Worm (Caenorhabditis elegans): Measurements from ENCODE around the gene C42C1.12.

The C42C1.12 gene

ce11 chrIV:12282157-12282789 lies at the start of gene C42C1.12, which contains the start of gene C42C1.19:
Gene C42C1.12, minus strand, starts transcription at chrIV:12282207.
Gene C42C1.19, plus strand, starts transcription at chrIV:12282739.
- no peak for TF ChIP-seq tlp-1 (tag; optimal IDR thresholded peaks at IDR 0.05)
- TF ChIP-seq xbp-1 (tag; optimal IDR thresholded peaks at IDR 0.05) = peak; percentile 32
- no peak for TF ChIP-seq nhr-85 (tag)
- TF ChIP-seq ceh-63 (GFP tag; optimal IDR thresholded peaks at IDR 0.05) = no peak
- no peak for TF ChIP-seq grh-1 (GFP tag; IDR thresholded peaks at IDR 0.05)
- no peak for TF ChIP-seq C04F5.9 (tag; optimal IDR thresholded peaks at IDR 0.05)
- TF ChIP-seq ets-5 (GFP tag; IDR thresholded peaks at IDR 0.05) = no peak
- TF ChIP-seq nhr-77 (tag; optimal IDR thresholded peaks at IDR 0.05) = no peak
- no peak for TF ChIP-seq nhr-47 (tag; optimal IDR thresholded peaks at IDR 0.05)
- TF ChIP-seq swsn-7 (tag; optimal IDR thresholded peaks at IDR 0.05) = peak; percentile 3
- no peak for TF ChIP-seq unc-30 (tag; optimal IDR thresholded peaks at IDR 0.05)
- no peak for TF ChIP-seq lin-15B (tag; optimal IDR thresholded peaks at IDR 0.05)
- TF ChIP-seq pag-3 (tag; optimal IDR thresholded peaks at IDR 0.05; ENCODE audit: borderline replicate concordance, insufficient read depth) = no peak
- TF ChIP-seq nhr-84 (tag; optimal IDR thresholded peaks at IDR 0.05) = no peak
- TF ChIP-seq lir-3 (tag; optimal IDR thresholded peaks at IDR 0.05; ENCODE audit: poor library complexity) = no peak
- no peak for TF ChIP-seq jun-1 (tag; optimal IDR thresholded peaks at IDR 0.05)
- no peak for TF ChIP-seq fkh-4 (tag; optimal IDR thresholded peaks at IDR 0.05; ENCODE audit: borderline replicate concordance)
- no peak for TF ChIP-seq C34B4.2 (tag; optimal IDR thresholded peaks at IDR 0.05)
- TF ChIP-seq pqm-1 (tag; optimal IDR thresholded peaks at IDR 0.05) = no peak
- no peak for TF ChIP-seq nhr-237 (tag; optimal IDR thresholded peaks at IDR 0.05)
- peak; percentile 1 to 30 for TF ChIP-seq efl-1 (optimal IDR thresholded peaks at IDR 0.05)
- peak in 1 of 2 experiments; percentile 45 for TF ChIP-seq efl-1 (GFP tag; optimal IDR thresholded peaks at IDR 0.05 in 1 of 2)
- TF ChIP-seq unc-86 (tag; optimal IDR thresholded peaks at IDR 0.05) = no peak
- no peak for TF ChIP-seq fos-1 (tag; optimal IDR thresholded peaks at IDR 0.05)
- TF ChIP-seq egl-13 (tag; optimal IDR thresholded peaks at IDR 0.05) = no peak
- no peak for TF ChIP-seq nhr-11 (tag; optimal IDR thresholded peaks at IDR 0.05)
- TF ChIP-seq ceh-90 (tag; optimal IDR thresholded peaks at IDR 0.05) = no peak
- TF ChIP-seq Y116A8C.19 (tag; optimal IDR thresholded peaks at IDR 0.05; ENCODE audit: borderline replicate concordance) = no peak
- TF ChIP-seq dpl-1 (GFP tag; optimal IDR thresholded peaks at IDR 0.05) = peak in 1 of 3 experiments; percentile 39
- no peak for TF ChIP-seq aha-1 (tag; optimal IDR thresholded peaks at IDR 0.05)
- TF ChIP-seq mep-1 (tag; optimal IDR thresholded peaks at IDR 0.05) = peak; percentile 53
- TF ChIP-seq nhr-90 (tag; optimal IDR thresholded peaks at IDR 0.05; ENCODE audit: poor library complexity) = no peak
- no peak for TF ChIP-seq dsc-1 (tag; optimal IDR thresholded peaks at IDR 0.05)
- TF ChIP-seq pax-3 (tag; optimal IDR thresholded peaks at IDR 0.05) = no peak
- TF ChIP-seq snu-23 (GFP tag; optimal IDR thresholded peaks at IDR 0.05) = no peak
- TF ChIP-seq hlh-17 (GFP tag; optimal IDR thresholded peaks at IDR 0.05; ENCODE audit: borderline replicate concordance) = no peak
- TF ChIP-seq nhr-19 (GFP tag; conservative IDR thresholded peaks at IDR 0.05) = no peak
- TF ChIP-seq ceh-88 (GFP tag; IDR thresholded peaks at IDR 0.05) = no peak
- no peak for TF ChIP-seq ztf-4 (tag; optimal IDR thresholded peaks at IDR 0.05)
- TF ChIP-seq C16A3.4 (tag; optimal IDR thresholded peaks at IDR 0.05) = no peak
- TF ChIP-seq isw-1 (GFP tag; IDR thresholded peaks at IDR 0.05) = no peak
- TF ChIP-seq vab-15 (tag; optimal IDR thresholded peaks at IDR 0.05) = no peak
- no peak for TF ChIP-seq lin-39 (tag; optimal IDR thresholded peaks at IDR 0.05)
- TF ChIP-seq nhr-71 (tag; optimal IDR thresholded peaks at IDR 0.05) = no peak
- TF ChIP-seq zag-1 (tag; optimal IDR thresholded peaks at IDR 0.05) = no peak
- no peak for TF ChIP-seq ceh-8 (GFP tag; optimal IDR thresholded peaks at IDR 0.05)
- TF ChIP-seq lin-35 (GFP tag; optimal IDR thresholded peaks at IDR 0.05) = peak; percentile 1 to 14
- no peak for TF ChIP-seq lin-14 (GFP tag; optimal IDR thresholded peaks at IDR 0.05)
- no peak for TF ChIP-seq elt-3 (tag; optimal IDR thresholded peaks at IDR 0.05)
- no peak for TF ChIP-seq nhr-12 (tag; optimal IDR thresholded peaks at IDR 0.05)
- no peak for TF ChIP-seq rnt-1 (tag; optimal IDR thresholded peaks at IDR 0.05)
- no peak for TF ChIP-seq irx-1 (tag; optimal IDR thresholded peaks at IDR 0.05)
- TF ChIP-seq elt-2 (tag; optimal IDR thresholded peaks at IDR 0.05) = no peak

Measured in whole organism, L1 larva.